Fruit fly (Drosophila melanogaster) S2 (cell line): Measurements from ENCODE around the gene Rab9Fa.

Experiments
- CG8478 ChIP-seq: fragments of >200 bp; optimal IDR thresholded peaks from 2 replicates; lab custom pipeline; 2018
- CTCF ChIP-seq, 2 experiments: fragments of >200 bp; optimal IDR thresholded peaks; 2 replicates each; lab custom pipeline; 2018

dm6 chrX:10927110-10927509 is 23.7 kb downstream of the Rab9Fa start, which contains the start of gene CG2145:
- no peak for TF ChIP-seq CTCF (optimal IDR thresholded peaks at IDR 0.05; lab: Kevin White, UChicago)
- TF ChIP-seq CG8478 (lab: Kevin White, UChicago): no peak
